Worm (Caenorhabditis elegans): ENCODE results near the gene F47C12.13.

- no peak for TF ChIP-seq skn-1 (tag; optimal IDR thresholded peaks at IDR 0.05)
- no peak for TF ChIP-seq aly-2 (tag; optimal IDR thresholded peaks at IDR 0.05)
- no peak for TF ChIP-seq mdl-1 (tag; optimal IDR thresholded peaks at IDR 0.05)
- TF ChIP-seq nhr-12 (tag; optimal IDR thresholded peaks at IDR 0.05), result no peak
- no peak for TF ChIP-seq ztf-11 (tag; optimal IDR thresholded peaks at IDR 0.05)
- no peak for TF ChIP-seq unc-62 (GFP tag; optimal IDR thresholded peaks at IDR 0.05)
- no peak for TF ChIP-seq tbx-2 (tag; optimal IDR thresholded peaks at IDR 0.05)
- TF ChIP-seq nhr-237 (tag; optimal IDR thresholded peaks at IDR 0.05), result no peak
- no peak for TF ChIP-seq zag-1 (tag; optimal IDR thresholded peaks at IDR 0.05)
- TF ChIP-seq nhr-28 (tag; optimal IDR thresholded peaks at IDR 0.05), result no peak
- TF ChIP-seq ZK546.5 (tag; optimal IDR thresholded peaks at IDR 0.05), result no peak
Measured at ce11 chrIV:4004221-4004620, 10.0 kb upstream of the F47C12.13 start.

Data from whole organism, L3 larva.